Worm (Caenorhabditis elegans) whole organism, L4 larva: ENCODE data around the gene set-17.

Experiments used
- F49E8.2 ChIP-seq: sonication (generic microtip); optimal IDR thresholded peaks from 2 replicates; lab custom pipeline; 2016; ENCODE audit warnings: missing compliant biosample characterization, mild to moderate bottlenecking, missing genetic modification characterization, borderline replicate concordance
- dve-1 ChIP-seq: sonication (generic microtip); optimal IDR thresholded peaks from 2 replicates; lab custom pipeline; 2017; ENCODE audit warnings: antibody characterized with exemption, mild to moderate bottlenecking, missing genetic modification characterization, missing compliant biosample characterization; ENCODE audit not compliant: insufficient read depth
- egl-27 ChIP-seq: sonication (generic microtip); optimal IDR thresholded peaks from 3 replicates; lab custom pipeline; 2017; ENCODE audit warnings: missing biosample characterization, missing genetic modification reagents, missing genetic modification characterization
- nhr-77 ChIP-seq: fragments of 150-350 bp; optimal IDR thresholded peaks from 2 replicates; lab custom pipeline; 2014; ENCODE audit warnings: missing biosample characterization, missing genetic modification characterization

- no peak for TF ChIP-seq nhr-77 (tag; lab: Kevin White, UChicago)
- no peak for TF ChIP-seq egl-27 (tag; lab: Kevin White, UChicago)
- TF ChIP-seq dve-1 = no peak
- no peak for TF ChIP-seq F49E8.2 (tag; lab: Kevin White, UChicago)
These were observed 47.7 kb upstream of the set-17 start, which contains the start of gene C18E9.8 for ce11 chrII:8987962-8988361.
